Worm (Caenorhabditis elegans) whole organism, young adult: Measurements from ENCODE around the gene T22E5.6.
A peak's percentile ranks its signal among the peaks of the same experiment; 100 is the strongest.

Source experiments
- B0035.1 ChIP-seq: sonication (generic microtip); optimal IDR thresholded peaks from 2 replicates; lab custom pipeline; 2016; ENCODE audit warnings: missing genetic modification characterization, mild to moderate bottlenecking, missing compliant biosample characterization, missing genotype, missing genetic modification reagents
- B0261.1 ChIP-seq: sonication (generic microtip); optimal IDR thresholded peaks from 2 replicates; lab custom pipeline; 2016; ENCODE audit warnings: mild to moderate bottlenecking, missing genetic modification characterization, moderate library complexity, missing compliant biosample characterization
- F55B11.4 ChIP-seq: sonication (generic microtip); optimal IDR thresholded peaks from 2 replicates; lab custom pipeline; 2016; ENCODE audit warnings: missing compliant biosample characterization, missing genetic modification characterization, borderline replicate concordance; ENCODE audit not compliant: insufficient read depth
- T26A5.8 ChIP-seq: sonication (generic microtip); optimal IDR thresholded peaks from 2 replicates; lab custom pipeline; 2016; ENCODE audit warnings: missing genetic modification characterization, missing compliant biosample characterization
- Y53G8AR.9 ChIP-seq: fragments of 200-800 bp; sonication (Bioruptor generic); conservative IDR thresholded peaks from 2 replicates; pipeline ENCODE4 v1.3.6; 2022; ENCODE audit warnings: missing genetic modification reagents, missing genetic modification characterization, missing compliant biosample characterization
- akir-1 ChIP-seq: fragments of 200-800 bp; sonication (Bioruptor generic); optimal IDR thresholded peaks from 2 replicates; lab custom pipeline; 2018; ENCODE audit warnings: mild to moderate bottlenecking, missing genetic modification characterization, moderate library complexity, missing compliant biosample characterization
- aptf-2 ChIP-seq: fragments of 200-800 bp; sonication (Bioruptor generic); conservative IDR thresholded peaks from 2 replicates; pipeline ENCODE4 v1.3.6; 2022; ENCODE audit warnings: missing genetic modification reagents, missing genetic modification characterization, missing compliant biosample characterization
- aptf-3 ChIP-seq: fragments of 200-800 bp; sonication (Bioruptor generic); IDR thresholded peaks from 2 replicates; pipeline ENCODE4 v1.3.6; 2022; ENCODE audit warnings: missing genetic modification characterization, missing compliant biosample characterization
- attf-3 ChIP-seq: fragments of 200-800 bp; sonication (Bioruptor generic); conservative IDR thresholded peaks from 2 replicates; pipeline ENCODE4 v1.3.6; 2022; ENCODE audit warnings: missing genetic modification reagents, missing genetic modification characterization, missing compliant biosample characterization
- ceh-100 ChIP-seq: fragments of 200-800 bp; sonication (Bioruptor generic); IDR thresholded peaks from 2 replicates; pipeline ENCODE4 v1.3.6; 2022; ENCODE audit warnings: missing genetic modification reagents, missing genetic modification characterization, missing compliant biosample characterization
- chd-7 ChIP-seq: sonication (generic microtip); optimal IDR thresholded peaks from 2 replicates; lab custom pipeline; 2016; ENCODE audit warnings: mild to moderate bottlenecking, missing genetic modification characterization, moderate library complexity, missing compliant biosample characterization
- die-1 ChIP-seq: sonication (generic microtip); optimal IDR thresholded peaks from 2 replicates; lab custom pipeline; 2016; ENCODE audit warnings: missing genotype, mild to moderate bottlenecking, missing genetic modification characterization, missing compliant biosample characterization
- efl-1 ChIP-seq: fragments of 150-350 bp; optimal IDR thresholded peaks from 2 replicates; lab custom pipeline; 2014; ENCODE audit warnings: missing biosample characterization, missing genetic modification reagents, missing genetic modification characterization
- egl-18 ChIP-seq: fragments of 200-800 bp; sonication (Bioruptor generic); IDR thresholded peaks from 2 replicates; pipeline ENCODE4 v1.3.6; 2022; ENCODE audit warnings: missing genetic modification reagents, missing genetic modification characterization, missing compliant biosample characterization
- hmg-20 ChIP-seq: fragments of 200-800 bp; sonication (Bioruptor generic); IDR thresholded peaks from 2 replicates; pipeline ENCODE4 v1.3.6; 2022; ENCODE audit warnings: missing genetic modification reagents, missing genetic modification characterization, missing compliant biosample characterization
- hsf-1 ChIP-seq: fragments of 200-800 bp; sonication (Bioruptor generic); IDR thresholded peaks from 2 replicates; pipeline ENCODE4 v1.3.6; 2022; ENCODE audit warnings: missing genetic modification reagents, missing genetic modification characterization, missing compliant biosample characterization
- lag-1 ChIP-seq: fragments of 200-800 bp; sonication (Bioruptor generic); IDR thresholded peaks from 2 replicates; pipeline ENCODE4 v1.3.6; 2022; ENCODE audit warnings: missing genetic modification reagents, missing genetic modification characterization, missing compliant biosample characterization
- let-607 ChIP-seq, 2 experiments: fragments of 200-800 bp in 1 of 2; sonication (Bioruptor generic) in 1 of 2; sonication (generic microtip) in 1 of 2; optimal IDR thresholded peaks; 2 replicates each; lab custom pipeline; 2016 to 2018; ENCODE audit warnings: mild to moderate bottlenecking in 2 of 2, missing compliant biosample characterization in 2 of 2, missing genetic modification characterization in 2 of 2, moderate library complexity in 2 of 2, missing genotype in 1 of 2
- lin-35 ChIP-seq, 3 experiments: fragments of 150-350 bp in 2 of 3; sonication (generic microtip) in 1 of 3; optimal IDR thresholded peaks; 2 replicates each; lab custom pipeline; 2014 to 2018; ENCODE audit warnings: missing biosample characterization in 3 of 3, missing genetic modification characterization in 3 of 3, missing genetic modification reagents in 3 of 3
- lin-54 ChIP-seq: fragments of 200-800 bp; sonication (Bioruptor generic); optimal IDR thresholded peaks from 2 replicates; lab custom pipeline; 2018; ENCODE audit warnings: mild to moderate bottlenecking, missing genetic modification characterization, missing compliant biosample characterization
- madf-3 ChIP-seq: fragments of 200-800 bp; sonication (Bioruptor generic); IDR thresholded peaks from 2 replicates; pipeline ENCODE4 v1.3.6; 2022; ENCODE audit warnings: missing genetic modification reagents, missing genetic modification characterization, missing compliant biosample characterization
- mes-4 ChIP-seq: sonication (generic microtip); optimal IDR thresholded peaks from 2 replicates; lab custom pipeline; 2016; ENCODE audit warnings: missing genotype, missing genetic modification characterization, missing compliant biosample characterization
- nhr-120 ChIP-seq: fragments of 200-800 bp; sonication (Bioruptor generic); IDR thresholded peaks from 2 replicates; pipeline ENCODE4 v1.3.6; 2022; ENCODE audit warnings: missing genetic modification characterization, missing compliant biosample characterization
- nhr-179 ChIP-seq: sonication (generic microtip); optimal IDR thresholded peaks from 2 replicates; lab custom pipeline; 2016; ENCODE audit warnings: mild to moderate bottlenecking, missing genetic modification characterization, missing compliant biosample characterization
- rec-8 ChIP-seq, 2 experiments: sonication (generic microtip); optimal IDR thresholded peaks; 2 replicates each; lab custom pipeline; 2016; ENCODE audit warnings: mild to moderate bottlenecking in 2 of 2, missing genetic modification characterization in 2 of 2, missing genetic modification reagents in 2 of 2, missing genotype in 2 of 2, missing biosample characterization in 1 of 2, missing compliant biosample characterization in 1 of 2, moderate library complexity in 1 of 2
- sdz-38 ChIP-seq: sonication (generic microtip); optimal IDR thresholded peaks from 2 replicates; lab custom pipeline; 2016; ENCODE audit warnings: missing genotype, missing genetic modification characterization, missing compliant biosample characterization
- snpc-1.1 ChIP-seq: sonication (generic microtip); optimal IDR thresholded peaks from 2 replicates; lab custom pipeline; 2017; ENCODE audit warnings: missing genetic modification characterization, mild to moderate bottlenecking, missing compliant biosample characterization, antibody characterized with exemption, moderate library complexity, missing genotype, missing genetic modification reagents; ENCODE audit not compliant: insufficient read depth
- snpc-3.4 ChIP-seq: sonication (generic microtip); optimal IDR thresholded peaks from 2 replicates; lab custom pipeline; 2017; ENCODE audit warnings: missing genetic modification characterization, mild to moderate bottlenecking, missing compliant biosample characterization, antibody characterized with exemption, moderate library complexity, missing genotype, missing genetic modification reagents
- sptf-2 ChIP-seq: fragments of 200-800 bp; sonication (Bioruptor generic); optimal IDR thresholded peaks from 2 replicates; lab custom pipeline; 2018; ENCODE audit warnings: mild to moderate bottlenecking, missing genetic modification characterization, missing compliant biosample characterization
- tbx-9 ChIP-seq: sonication (generic microtip); optimal IDR thresholded peaks from 2 replicates; lab custom pipeline; 2016; ENCODE audit warnings: borderline replicate concordance, missing genetic modification characterization, inconsistent platforms, missing compliant biosample characterization
- ztf-26 ChIP-seq: sonication (generic microtip); optimal IDR thresholded peaks from 2 replicates; lab custom pipeline; 2017; ENCODE audit warnings: missing genetic modification characterization, missing compliant biosample characterization
- ztf-3 ChIP-seq: fragments of 200-800 bp; sonication (Bioruptor generic); optimal IDR thresholded peaks from 2 replicates; lab custom pipeline; 2018; ENCODE audit warnings: mild to moderate bottlenecking, missing genetic modification characterization, missing compliant biosample characterization

Gene T22E5.6

DNA sequence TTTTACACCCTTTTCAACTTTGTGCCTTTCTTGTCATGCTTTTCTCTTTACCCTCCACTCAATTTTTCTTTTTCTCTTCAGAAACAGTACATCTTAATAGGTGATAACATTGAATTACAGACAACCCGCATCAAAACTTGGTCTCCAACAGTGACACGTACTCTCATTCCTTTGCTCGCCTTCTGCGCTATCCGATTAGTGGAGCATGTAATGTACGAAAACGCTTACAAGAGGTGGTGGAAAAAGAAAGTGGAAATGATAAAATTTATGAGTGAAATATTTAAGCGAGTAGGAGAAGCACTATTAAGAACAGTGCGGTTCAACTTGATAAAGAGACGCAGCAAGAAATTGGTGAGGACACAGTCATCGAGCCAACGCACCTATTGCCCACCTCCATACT lies 40.4 kb upstream of the T22E5.6 start, which contains the start of gene pept-1 (continued):
- no peak for TF ChIP-seq sdz-38 (tag; lab: Kevin White, UChicago)
- no peak for TF ChIP-seq ztf-3
- no peak for TF ChIP-seq lin-35 (GFP tag; optimal IDR thresholded peaks at IDR 0.05; lab: Kevin White, UChicago)
- no peak for TF ChIP-seq die-1 (tag; lab: Kevin White, UChicago)
- peak; percentile 12 to 13 for TF ChIP-seq let-607 (tag; optimal IDR thresholded peaks at IDR 0.05; lab: Kevin White, UChicago)
- no peak for TF ChIP-seq mes-4 (tag; lab: Kevin White, UChicago)
- no peak for TF ChIP-seq B0035.1
- TF ChIP-seq ceh-100: no peak
- TF ChIP-seq akir-1 (GFP tag; lab: Kevin White, UChicago): no peak
- TF ChIP-seq rec-8 (tag; optimal IDR thresholded peaks at IDR 0.05; lab: Kevin White, UChicago): no peak
- no peak for TF ChIP-seq B0261.1
- no peak for TF ChIP-seq T26A5.8 (tag; lab: Kevin White, UChicago)
- no peak for TF ChIP-seq egl-18 (GFP tag; lab: Robert Waterston, UW)
- TF ChIP-seq F55B11.4 (tag; lab: Kevin White, UChicago): no peak
- TF ChIP-seq tbx-9 (tag; lab: Kevin White, UChicago): no peak
- TF ChIP-seq nhr-179 (tag; lab: Kevin White, UChicago): no peak
- TF ChIP-seq lin-54 (GFP tag; lab: Kevin White, UChicago): no peak
- TF ChIP-seq snpc-1.1 (tag; lab: Kevin White, UChicago): no peak

DNA sequence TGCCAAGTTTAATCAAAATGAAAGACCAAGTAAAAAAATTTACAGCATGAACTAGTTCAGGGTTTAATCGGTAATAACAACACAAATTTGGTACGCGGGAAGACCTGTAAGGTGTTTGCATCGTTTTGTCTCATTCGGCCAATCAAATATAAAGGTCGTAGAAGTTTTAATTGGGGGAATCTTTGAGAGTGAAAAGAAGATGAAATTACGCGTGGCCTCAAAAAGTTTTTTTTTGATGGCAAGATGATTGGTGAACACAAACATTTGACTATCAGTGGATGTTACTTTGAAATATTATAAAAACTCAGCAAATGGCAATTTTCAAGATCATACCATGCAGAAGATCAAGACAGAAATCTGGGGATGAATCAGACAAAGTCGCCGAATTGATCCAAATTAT lies 39.0 kb upstream of the T22E5.6 start, which contains the start of gene nas-33:
TSS of gene nas-33 (minus strand) at position 101 of the 400 bp plus-strand sequence.
- TF ChIP-seq lin-54 (GFP tag; lab: Kevin White, UChicago): no peak
- no peak for TF ChIP-seq aptf-2 (GFP tag; lab: Robert Waterston, UW)
- TF ChIP-seq Y53G8AR.9 (GFP tag; lab: Robert Waterston, UW): no peak
- no peak for TF ChIP-seq aptf-3 (GFP tag; lab: Robert Waterston, UW)
- TF ChIP-seq hmg-20: no peak

DNA sequence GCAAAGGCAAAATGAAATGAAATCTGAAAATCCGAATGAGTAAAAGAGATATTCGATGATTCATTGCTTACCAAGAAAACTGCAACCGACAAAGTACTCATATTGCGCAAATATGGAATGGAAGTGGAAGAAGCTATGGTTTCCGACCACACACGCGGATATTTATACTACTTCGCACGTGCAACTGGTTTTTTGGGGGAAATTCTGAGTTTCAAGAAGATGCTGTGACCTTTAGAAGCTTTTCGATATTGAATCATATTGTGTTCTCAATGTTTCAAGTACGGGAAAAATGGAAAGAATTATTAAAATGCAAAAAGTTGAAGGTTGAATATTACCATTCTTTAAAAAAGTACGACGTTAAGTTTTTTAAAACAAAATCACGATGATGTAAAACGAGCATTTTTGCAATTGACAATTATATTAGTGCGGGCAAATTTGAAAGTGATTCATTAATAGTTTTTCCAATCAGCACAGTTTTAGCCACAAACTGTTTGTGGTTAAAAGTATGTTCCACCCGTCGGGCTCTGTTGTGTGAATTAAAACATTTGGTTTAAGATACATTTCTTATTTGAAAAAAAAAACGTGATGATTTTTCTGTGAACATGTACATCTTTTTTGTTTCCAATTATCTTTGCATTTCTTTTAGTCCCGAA lies 34.8 kb upstream of the T22E5.6 start, which contains the start of the genes grl-6 and K10C2.6:
TSS of gene grl-6 (minus strand) at position 101 of the 653 bp plus-strand sequence.
TSS of gene K10C2.6 (plus strand) at position 603 of the 653 bp plus-strand sequence.
- TF ChIP-seq attf-3 (GFP tag; lab: Robert Waterston, UW) (no peak), lag-1 (no peak), ztf-26 (tag; lab: Kevin White, UChicago) (no peak), madf-3 (no peak), snpc-3.4 (tag; lab: Kevin White, UChicago) (no peak), efl-1 (no peak), chd-7 (tag; lab: Kevin White, UChicago) (no peak), tbx-9 (tag; lab: Kevin White, UChicago) (no peak), Y53G8AR.9 (GFP tag; lab: Robert Waterston, UW) (no peak), sptf-2 (GFP tag; lab: Kevin White, UChicago) (no peak), nhr-120 (no peak), hsf-1 (GFP tag; lab: Robert Waterston, UW) (no peak)
